Worm (Caenorhabditis elegans) whole organism, mixed stage, embryonic: ENCODE results near the gene F38B7.17.

Experiments used
- M03D4.4 ChIP-seq: sonication (generic microtip); optimal IDR thresholded peaks from 2 replicates; lab custom pipeline; 2017; ENCODE audit warnings: mild to moderate bottlenecking, missing genetic modification characterization, missing compliant biosample characterization
- lin-32 ChIP-seq: fragments of 200-800 bp; sonication (Bioruptor generic); optimal IDR thresholded peaks from 2 replicates; lab custom pipeline; 2018; ENCODE audit warnings: mild to moderate bottlenecking, missing genetic modification characterization, missing compliant biosample characterization
- lsy-2 ChIP-seq: fragments of 150-350 bp; optimal IDR thresholded peaks from 2 replicates; lab custom pipeline; 2014; ENCODE audit warnings: missing biosample characterization, missing genetic modification characterization
- mls-2 ChIP-seq: sonication (generic microtip); optimal IDR thresholded peaks from 2 replicates; lab custom pipeline; 2016; ENCODE audit warnings: mild to moderate bottlenecking, missing genetic modification characterization, moderate library complexity, missing compliant biosample characterization
- nhr-76 ChIP-seq: sonication (generic microtip); optimal IDR thresholded peaks from 2 replicates; lab custom pipeline; 2017; ENCODE audit warnings: missing biosample characterization, missing genetic modification characterization

DNA sequence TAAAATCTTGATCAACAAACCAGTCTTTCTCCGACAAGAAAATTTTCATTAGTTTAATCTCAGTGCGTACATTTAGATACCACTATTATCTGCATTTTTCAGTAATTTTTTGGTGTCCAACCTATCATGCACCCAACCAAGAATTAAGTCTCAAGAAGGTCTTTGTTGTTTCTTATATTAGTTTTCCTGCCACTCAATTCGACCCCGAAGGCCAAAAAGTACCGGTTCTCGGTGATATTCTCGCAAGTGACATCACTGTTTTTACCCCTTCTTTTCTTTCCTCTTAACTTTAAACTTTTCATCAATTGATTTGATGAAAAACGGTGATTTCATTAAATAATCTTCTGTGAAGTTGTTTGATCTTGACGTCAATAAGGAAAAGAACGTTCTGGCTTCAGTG is 5.2 kb downstream of the F38B7.17 start, which contains the start of gene F38B7.2:
- TF ChIP-seq nhr-76 (tag; lab: Kevin White, UChicago) (no peak), lin-32 (GFP tag; lab: Kevin White, UChicago) (no peak), M03D4.4 (no peak), mls-2 (no peak), lsy-2 (no peak)
